Worm (Caenorhabditis elegans) whole organism, L1 larva: ENCODE measurements around the gene taf-6.2.

ENCODE experiments used
- C16A3.4 ChIP-seq: fragments of 150-350 bp; optimal IDR thresholded peaks from 2 replicates; lab custom pipeline; 2014; ENCODE audit warnings: missing biosample characterization, missing genetic modification characterization
- F16B12.6 ChIP-seq: fragments of 150-350 bp; optimal IDR thresholded peaks from 2 replicates; lab custom pipeline; 2014; ENCODE audit warnings: missing biosample characterization, missing genetic modification characterization
- Y116A8C.19 ChIP-seq: sonication (generic microtip); optimal IDR thresholded peaks from 2 replicates; lab custom pipeline; 2016; ENCODE audit warnings: missing compliant biosample characterization, missing genetic modification characterization, borderline replicate concordance
- blmp-1 ChIP-seq: fragments of 150-350 bp; optimal IDR thresholded peaks from 2 replicates; lab custom pipeline; 2014; ENCODE audit warnings: missing biosample characterization, missing genetic modification characterization
- ces-1 ChIP-seq: fragments of 150-350 bp; optimal IDR thresholded peaks from 2 replicates; lab custom pipeline; 2014; ENCODE audit warnings: missing biosample characterization, missing genetic modification reagents, missing genetic modification characterization
- dpl-1 ChIP-seq, 3 experiments: fragments of 150-350 bp in 2 of 3; sonication (generic microtip) in 1 of 3; optimal IDR thresholded peaks; 2 replicates each; lab custom pipeline; 2014 to 2017; ENCODE audit warnings: missing biosample characterization in 3 of 3, missing genetic modification characterization in 3 of 3, missing genetic modification reagents in 3 of 3
- efl-1 ChIP-seq, 4 experiments: fragments of 150-350 bp; optimal IDR thresholded peaks in 3 of 4; peaks in 1 of 4; 1 replicate in 1 of 4; 2 replicates in 3 of 4; lab custom pipeline; 2014; ENCODE audit warnings: missing biosample characterization in 2 of 4, missing genetic modification characterization in 2 of 4, missing genetic modification reagents in 2 of 4
- efl-3 ChIP-seq: fragments of 200-800 bp; sonication (Bioruptor generic); optimal IDR thresholded peaks from 2 replicates; lab custom pipeline; 2018; ENCODE audit warnings: mild to moderate bottlenecking, missing genetic modification characterization, missing compliant biosample characterization
- egl-13 ChIP-seq: sonication (generic microtip); optimal IDR thresholded peaks from 2 replicates; lab custom pipeline; 2016; ENCODE audit warnings: missing genotype, missing genetic modification reagents, missing genetic modification characterization, missing compliant biosample characterization
- elt-3 ChIP-seq, 6 experiments: fragments of 150-350 bp in 1 of 6; sonication (generic microtip); optimal IDR thresholded peaks; 2 replicates each; lab custom pipeline; 2017 to 2018; ENCODE audit warnings: missing biosample characterization in 6 of 6, missing genetic modification characterization in 6 of 6, inconsistent platforms in 1 of 6
- fkh-10 ChIP-seq: sonication (generic microtip); optimal IDR thresholded peaks from 2 replicates; lab custom pipeline; 2017; ENCODE audit warnings: missing biosample characterization, missing genetic modification reagents, missing genetic modification characterization
- fkh-8 ChIP-seq: sonication (generic microtip); optimal IDR thresholded peaks from 2 replicates; lab custom pipeline; 2016; ENCODE audit warnings: mild to moderate bottlenecking, missing genetic modification characterization, missing compliant biosample characterization
- fos-1 ChIP-seq: fragments of 150-350 bp; optimal IDR thresholded peaks from 2 replicates; lab custom pipeline; 2014; ENCODE audit warnings: missing biosample characterization, missing genetic modification characterization
- jun-1 ChIP-seq: fragments of 150-350 bp; optimal IDR thresholded peaks from 2 replicates; lab custom pipeline; 2014; ENCODE audit warnings: missing biosample characterization, missing genetic modification reagents, missing genetic modification characterization
- lin-14 ChIP-seq: fragments of 200-800 bp; sonication (Bioruptor generic); optimal IDR thresholded peaks from 2 replicates; lab custom pipeline; 2018; ENCODE audit warnings: mild to moderate bottlenecking, missing genetic modification characterization, moderate library complexity, missing compliant biosample characterization
- lin-15B ChIP-seq: fragments of 150-350 bp; sonication (generic microtip); optimal IDR thresholded peaks from 3 replicates; lab custom pipeline; 2014; ENCODE audit warnings: missing biosample characterization, missing genetic modification characterization
- lin-35 ChIP-seq, 2 experiments: fragments of 150-350 bp; optimal IDR thresholded peaks; 2 replicates each; lab custom pipeline; 2014; ENCODE audit warnings: missing biosample characterization in 2 of 2, missing genetic modification characterization in 2 of 2, missing genetic modification reagents in 2 of 2
- lir-3 ChIP-seq: sonication (generic microtip); optimal IDR thresholded peaks from 2 replicates; lab custom pipeline; 2016; ENCODE audit warnings: mild to moderate bottlenecking, missing genetic modification characterization, moderate library complexity, missing compliant biosample characterization; ENCODE audit not compliant: poor library complexity
- lsy-2 ChIP-seq, 2 experiments: fragments of 150-350 bp; optimal IDR thresholded peaks; 2 replicates each; lab custom pipeline; 2014; ENCODE audit warnings: missing biosample characterization in 2 of 2, missing genetic modification characterization in 2 of 2
- mdl-1 ChIP-seq, 2 experiments: fragments of 150-350 bp; optimal IDR thresholded peaks; 2 replicates each; lab custom pipeline; 2014 to 2017; ENCODE audit warnings: missing biosample characterization in 2 of 2, missing genetic modification characterization in 2 of 2, inconsistent platforms in 1 of 2
- mef-2 ChIP-seq: fragments of 150-350 bp; optimal IDR thresholded peaks from 2 replicates; lab custom pipeline; 2014; ENCODE audit warnings: missing biosample characterization, missing genetic modification characterization
- mep-1 ChIP-seq: fragments of 150-350 bp; optimal IDR thresholded peaks from 2 replicates; lab custom pipeline; 2014; ENCODE audit warnings: missing biosample characterization, missing genetic modification characterization
- nhr-11 ChIP-seq: fragments of 150-350 bp; optimal IDR thresholded peaks from 2 replicates; lab custom pipeline; 2014; ENCODE audit warnings: missing biosample characterization, missing genetic modification characterization
- nhr-19 ChIP-seq: fragments of 200-800 bp; sonication (Bioruptor generic); conservative IDR thresholded peaks from 2 replicates; pipeline ENCODE4 v1.3.6; 2022; ENCODE audit warnings: missing genetic modification characterization, missing compliant biosample characterization
- nhr-20 ChIP-seq: sonication (generic microtip); optimal IDR thresholded peaks from 2 replicates; lab custom pipeline; 2016; ENCODE audit warnings: mild to moderate bottlenecking, missing genetic modification characterization, missing compliant biosample characterization
- nhr-237 ChIP-seq: fragments of 150-350 bp; optimal IDR thresholded peaks from 2 replicates; lab custom pipeline; 2014; ENCODE audit warnings: missing biosample characterization, missing genetic modification characterization
- nhr-47 ChIP-seq: sonication (generic microtip); optimal IDR thresholded peaks from 2 replicates; lab custom pipeline; 2016; ENCODE audit warnings: mild to moderate bottlenecking, missing genetic modification characterization, moderate library complexity, missing compliant biosample characterization
- nhr-71 ChIP-seq: sonication (generic microtip); optimal IDR thresholded peaks from 2 replicates; lab custom pipeline; 2016; ENCODE audit warnings: mild to moderate bottlenecking, missing genetic modification characterization, moderate library complexity, missing compliant biosample characterization
- nhr-84 ChIP-seq: sonication (generic microtip); optimal IDR thresholded peaks from 2 replicates; lab custom pipeline; 2017; ENCODE audit warnings: missing biosample characterization, missing genetic modification characterization
- nhr-85 ChIP-seq: sonication (generic microtip); peaks from one replicate; lab custom pipeline; 2016; ENCODE audit warnings: missing genetic modification characterization, inconsistent platforms, missing compliant biosample characterization
- nhr-90 ChIP-seq: sonication (generic microtip); optimal IDR thresholded peaks from 2 replicates; lab custom pipeline; 2016; ENCODE audit warnings: mild to moderate bottlenecking, missing genetic modification characterization, missing compliant biosample characterization; ENCODE audit not compliant: poor library complexity
- pax-3 ChIP-seq: fragments of 200-800 bp; sonication (Bioruptor generic); optimal IDR thresholded peaks from 2 replicates; lab custom pipeline; 2018; ENCODE audit warnings: mild to moderate bottlenecking, missing genetic modification characterization, moderate library complexity, missing compliant biosample characterization
- rnt-1 ChIP-seq: sonication (generic microtip); optimal IDR thresholded peaks from 2 replicates; lab custom pipeline; 2016; ENCODE audit warnings: mild to moderate bottlenecking, missing genetic modification characterization, moderate library complexity, missing compliant biosample characterization
- skn-1 ChIP-seq: fragments of 150-350 bp; optimal IDR thresholded peaks from 2 replicates; lab custom pipeline; 2014; ENCODE audit warnings: missing biosample characterization, missing genetic modification characterization
- snu-23 ChIP-seq: sonication (generic microtip); optimal IDR thresholded peaks from 2 replicates; lab custom pipeline; 2016; ENCODE audit warnings: missing genetic modification characterization, missing compliant biosample characterization
- sup-37 ChIP-seq: fragments of 200-800 bp; sonication (Bioruptor generic); optimal IDR thresholded peaks from 2 replicates; lab custom pipeline; 2018; ENCODE audit warnings: mild to moderate bottlenecking, missing genetic modification characterization, missing compliant biosample characterization
- tbx-2 ChIP-seq: sonication (generic microtip); optimal IDR thresholded peaks from 2 replicates; lab custom pipeline; 2016; ENCODE audit warnings: missing genetic modification characterization, missing compliant biosample characterization
- unc-130 ChIP-seq: fragments of 150-350 bp; optimal IDR thresholded peaks from 2 replicates; lab custom pipeline; 2017; ENCODE audit warnings: missing biosample characterization, missing genetic modification characterization, inconsistent platforms
- unc-86 ChIP-seq: sonication (generic microtip); optimal IDR thresholded peaks from 2 replicates; lab custom pipeline; 2016; ENCODE audit warnings: missing genetic modification characterization, missing compliant biosample characterization
- vab-15 ChIP-seq: sonication (generic microtip); optimal IDR thresholded peaks from 2 replicates; lab custom pipeline; 2017; ENCODE audit warnings: missing genotype, mild to moderate bottlenecking, missing genetic modification characterization, missing compliant biosample characterization
- xbp-1 ChIP-seq: sonication (generic microtip); optimal IDR thresholded peaks from 2 replicates; lab custom pipeline; 2016; ENCODE audit warnings: missing genetic modification characterization, missing compliant biosample characterization
- zag-1 ChIP-seq: fragments of 150-350 bp; optimal IDR thresholded peaks from 2 replicates; lab custom pipeline; 2014; ENCODE audit warnings: missing biosample characterization, missing genetic modification characterization
- ztf-4 ChIP-seq: fragments of 150-350 bp; optimal IDR thresholded peaks from 2 replicates; lab custom pipeline; 2014; ENCODE audit warnings: missing biosample characterization, missing genetic modification characterization

Gene taf-6.2

ce11 chrIV:3653420-3653823 is 41.1 kb downstream of the taf-6.2 start (continued):
- TF ChIP-seq dpl-1 (GFP tag; optimal IDR thresholded peaks at IDR 0.05; lab: Kevin White, UChicago): peak in 1 of 3 experiments; percentile 25
- TF ChIP-seq fkh-10 (GFP tag; lab: Kevin White, UChicago): no peak
- TF ChIP-seq C16A3.4 (tag; lab: Kevin White, UChicago): peak; percentile 52
- TF ChIP-seq efl-3 (GFP tag; lab: Kevin White, UChicago): no peak
- TF ChIP-seq ztf-4: no peak
- peak; percentile 7 to 77 for TF ChIP-seq lin-35 (GFP tag; optimal IDR thresholded peaks at IDR 0.05; lab: Kevin White, UChicago)
- no peak for TF ChIP-seq skn-1 (tag; lab: Kevin White, UChicago)
- TF ChIP-seq jun-1 (tag; lab: Kevin White, UChicago): peak; percentile 3
- TF ChIP-seq sup-37 (GFP tag; lab: Kevin White, UChicago): no peak
- TF ChIP-seq xbp-1 (tag; lab: Kevin White, UChicago): peak; percentile 14
- TF ChIP-seq unc-86 (tag; lab: Kevin White, UChicago): no peak
- no peak for TF ChIP-seq fkh-8 (tag; lab: Kevin White, UChicago)
- TF ChIP-seq lsy-2 (tag; optimal IDR thresholded peaks at IDR 0.05; lab: Kevin White, UChicago): peak; percentile 65 to 94
- TF ChIP-seq egl-13 (tag; lab: Kevin White, UChicago): no peak
- TF ChIP-seq nhr-84: no peak
- peak; percentile 92 for TF ChIP-seq nhr-90 (tag; lab: Kevin White, UChicago)
- TF ChIP-seq nhr-71 (tag; lab: Kevin White, UChicago): peak; percentile 91
- peak; percentile 85 for TF ChIP-seq lin-14 (GFP tag; lab: Kevin White, UChicago)
- TF ChIP-seq lin-15B (tag; lab: Kevin White, UChicago): no peak
- TF ChIP-seq F16B12.6 (tag; lab: Kevin White, UChicago): no peak
- peak; percentile 79 for TF ChIP-seq unc-130 (tag; lab: Kevin White, UChicago)
- TF ChIP-seq tbx-2: peak; percentile 81
- no peak for TF ChIP-seq nhr-237
- TF ChIP-seq pax-3 (tag; lab: Kevin White, UChicago): no peak
- TF ChIP-seq, all 84 proteins: peak for 30

- TF ChIP-seq lin-15B (tag; lab: Kevin White, UChicago) (no peak), fos-1 (tag; lab: Kevin White, UChicago) (no peak), efl-1 (optimal IDR thresholded peaks at IDR 0.05; lab: Kevin White, UChicago) (no peak), efl-1 (GFP tag; optimal IDR thresholded peaks at IDR 0.05 in 1 of 2; lab: Kevin White, UChicago) (peak in 1 of 2 experiments; percentile 80), rnt-1 (tag; lab: Kevin White, UChicago) (peak; percentile 57), Y116A8C.19 (tag; lab: Kevin White, UChicago) (no peak), nhr-237 (no peak)
Measured at ce11 chrIV:3652784-3653383, 41.6 kb downstream of the taf-6.2 start.

- TF ChIP-seq lsy-2 (tag; optimal IDR thresholded peaks at IDR 0.05; lab: Kevin White, UChicago): peak in 1 of 2 experiments; percentile 58
- TF ChIP-seq nhr-90 (tag; lab: Kevin White, UChicago): peak; percentile 37
- no peak for TF ChIP-seq nhr-11 (tag; lab: Kevin White, UChicago)
- TF ChIP-seq nhr-85 (tag; lab: Kevin White, UChicago): peak; percentile 83
- peak; percentile 13 for TF ChIP-seq lin-14 (GFP tag; lab: Kevin White, UChicago)
- no peak for TF ChIP-seq mep-1 (tag; lab: Kevin White, UChicago)
- TF ChIP-seq lir-3 (tag; lab: Kevin White, UChicago): no peak
- TF ChIP-seq nhr-47 (tag; lab: Kevin White, UChicago): peak; percentile 8
- TF ChIP-seq lin-15B (tag; lab: Kevin White, UChicago): no peak
- peak; percentile 42 for TF ChIP-seq nhr-19 (GFP tag; lab: Robert Waterston, UW)
- peak in 1 of 6 experiments; percentile 47 for TF ChIP-seq elt-3 (tag; optimal IDR thresholded peaks at IDR 0.05; lab: Kevin White, UChicago)
- no peak for TF ChIP-seq zag-1 (tag; lab: Kevin White, UChicago)
- peak; percentile 58 for TF ChIP-seq nhr-71 (tag; lab: Kevin White, UChicago)
- peak in 1 of 2 experiments; percentile 30 for TF ChIP-seq mdl-1 (tag; optimal IDR thresholded peaks at IDR 0.05; lab: Kevin White, UChicago)
- TF ChIP-seq ces-1 (GFP tag; lab: Kevin White, UChicago): no peak
- TF ChIP-seq lin-35 (GFP tag; optimal IDR thresholded peaks at IDR 0.05; lab: Kevin White, UChicago): peak in 1 of 2 experiments; percentile 0
- peak; percentile 55 for TF ChIP-seq rnt-1 (tag; lab: Kevin White, UChicago)
- no peak for TF ChIP-seq vab-15
- peak; percentile 67 for TF ChIP-seq blmp-1
- TF ChIP-seq mef-2 (tag; lab: Kevin White, UChicago): no peak
- peak; percentile 44 for TF ChIP-seq snu-23 (GFP tag; lab: Kevin White, UChicago)
- TF ChIP-seq tbx-2: peak; percentile 30
- TF ChIP-seq nhr-20 (tag; lab: Kevin White, UChicago): peak; percentile 69
Measured at ce11 chrIV:3652223-3652622, 42.3 kb downstream of the taf-6.2 start.
